Worm (Caenorhabditis elegans): ENCODE data around the gene nduv-2.

nduv-2 gene

ce11 chrV:13664340-13664916 is 39.1 kb upstream of the nduv-2 start (continued):
- peak; percentile 58 for TF ChIP-seq lin-38 (GFP tag; IDR thresholded peaks at IDR 0.05)
- TF ChIP-seq zfp-3 (GFP tag; conservative IDR thresholded peaks at IDR 0.05) = no peak
- TF ChIP-seq nhr-41 (GFP tag; IDR thresholded peaks at IDR 0.05) = no peak
- TF ChIP-seq Y105C5A.15 (GFP tag; IDR thresholded peaks at IDR 0.05) = no peak
- no peak for TF ChIP-seq aly-2 (tag; optimal IDR thresholded peaks at IDR 0.05)
- TF ChIP-seq nhr-10 (tag; optimal IDR thresholded peaks at IDR 0.05) = no peak
- TF ChIP-seq snpc-1.2 (GFP tag; IDR thresholded peaks at IDR 0.05) = no peak
- TF ChIP-seq aha-1 (tag) = peak; percentile 6
- TF ChIP-seq php-3 (GFP tag; IDR thresholded peaks at IDR 0.05) = no peak
- TF ChIP-seq pqm-1 (tag; optimal IDR thresholded peaks at IDR 0.05) = peak; percentile 21
- no peak for TF ChIP-seq set-16 (GFP tag; IDR thresholded peaks at IDR 0.05)
- TF ChIP-seq zfp-2 (tag; optimal IDR thresholded peaks at IDR 0.05) = no peak
- TF ChIP-seq F10B5.3 (tag; optimal IDR thresholded peaks at IDR 0.05) = peak; percentile 26
- no peak for TF ChIP-seq Y5F2A.4 (GFP tag; optimal IDR thresholded peaks at IDR 0.05)
- TF ChIP-seq jun-1 (tag; optimal IDR thresholded peaks at IDR 0.05) = no peak

- no peak for TF ChIP-seq nhr-25 (tag; optimal IDR thresholded peaks at IDR 0.05; ENCODE audit: borderline replicate concordance, insufficient read depth)
- TF ChIP-seq dmd-9 (GFP tag; IDR thresholded peaks at IDR 0.05) = no peak
- TF ChIP-seq zag-1 (tag; optimal IDR thresholded peaks at IDR 0.05) = no peak
- peak; percentile 25 for TF ChIP-seq hlh-30 (tag; optimal IDR thresholded peaks at IDR 0.05; ENCODE audit: insufficient read depth)
- TF ChIP-seq nhr-28 (tag; optimal IDR thresholded peaks at IDR 0.05) = peak; percentile 45
- TF ChIP-seq hlh-11 (tag; optimal IDR thresholded peaks at IDR 0.05) = peak; percentile 54
- peak; percentile 17 for TF ChIP-seq mep-1 (tag; optimal IDR thresholded peaks at IDR 0.05)
- TF ChIP-seq unc-62 (GFP tag; optimal IDR thresholded peaks at IDR 0.05 in 1 of 2) = peak in 1 of 2 experiments; percentile 33
- no peak for TF ChIP-seq unc-62 (tag; optimal IDR thresholded peaks at IDR 0.05)
- no peak for TF ChIP-seq ztf-7 (tag; optimal IDR thresholded peaks at IDR 0.05)
- TF ChIP-seq dmd-6 (GFP tag; IDR thresholded peaks at IDR 0.05) = peak; percentile 23; the same call in 1 of the 2 replicates
- TF ChIP-seq nhr-77 (tag; optimal IDR thresholded peaks at IDR 0.05) = peak; percentile 15
- no peak for TF ChIP-seq lir-3 (tag; optimal IDR thresholded peaks at IDR 0.05)
- peak; percentile 43 for TF ChIP-seq mes-2 (tag; optimal IDR thresholded peaks at IDR 0.05; ENCODE audit: poor library complexity, severe bottlenecking)
- TF ChIP-seq pha-4 (GFP tag; IDR thresholded peaks at IDR 0.05) = no peak
- no peak for TF ChIP-seq pha-4 (tag; optimal IDR thresholded peaks at IDR 0.05)
- TF ChIP-seq aha-1 (tag) = peak; percentile 17
- TF ChIP-seq dve-1 (tag; optimal IDR thresholded peaks at IDR 0.05; ENCODE audit: insufficient read depth) = peak; percentile 52
- TF ChIP-seq ceh-28 (tag; optimal IDR thresholded peaks at IDR 0.05) = peak; percentile 24
- TF ChIP-seq lin-38 (GFP tag; IDR thresholded peaks at IDR 0.05) = peak; percentile 55
- peak in 1 of 2 experiments; percentile 0 for TF ChIP-seq daf-16 (GFP tag; optimal IDR thresholded peaks at IDR 0.05)
- TF ChIP-seq daf-16 (tag; optimal IDR thresholded peaks at IDR 0.05) = peak; percentile 71
Measured at ce11 chrV:13660660-13661325, 35.4 kb upstream of the nduv-2 start, which contains the start of gene letm-1. Gene letm-1, plus strand, starts transcription at chrV:13661257.

ce11 chrV:13660115-13660514 is 34.7 kb upstream of the nduv-2 start:
- peak in 1 of 2 experiments; percentile 35 for TF ChIP-seq lsy-2 (tag; optimal IDR thresholded peaks at IDR 0.05)
- no peak for TF ChIP-seq F49E8.2 (tag; optimal IDR thresholded peaks at IDR 0.05; ENCODE audit: borderline replicate concordance)
- TF ChIP-seq hmg-1.1 (GFP tag; IDR thresholded peaks at IDR 0.05) = no peak
- no peak for TF ChIP-seq lin-15B (tag; optimal IDR thresholded peaks at IDR 0.05)
- TF ChIP-seq unc-130 (GFP tag; optimal IDR thresholded peaks at IDR 0.05) = peak; percentile 24

All from whole organism, L4 larva.